Fruit fly (Drosophila melanogaster) whole organism, embryonic: ENCODE measurements around the gene CG11737.

ENCODE experiments used
- ATbp ChIP-seq: fragments of 200-800 bp; sonication (Bioruptor generic); optimal IDR thresholded peaks from 2 replicates; lab custom pipeline; 2017; ENCODE audit warnings: missing biosample characterization, mild to moderate bottlenecking, missing genetic modification characterization, missing genetic modification reagents
- CG10267 ChIP-seq: fragments of 200-800 bp; sonication (Bioruptor generic); optimal IDR thresholded peaks from 2 replicates; lab custom pipeline; 2018; ENCODE audit warnings: missing biosample characterization, mild to moderate bottlenecking, missing genetic modification characterization, moderate library complexity
- CG11560 ChIP-seq: fragments of 200-800 bp; sonication (Bioruptor generic); IDR thresholded peaks from 3 replicates; pipeline ENCODE4 v1.3.6; 2022; ENCODE audit warnings: missing biosample characterization, missing genetic modification characterization
- CG12942 ChIP-seq: fragments of 200-800 bp; sonication (Bioruptor generic); optimal IDR thresholded peaks from 3 replicates; lab custom pipeline; 2016; ENCODE audit warnings: missing biosample characterization, missing genetic modification characterization
- CG13296 ChIP-seq: fragments of 200-800 bp; sonication (Bioruptor generic); optimal IDR thresholded peaks from 3 replicates; lab custom pipeline; 2018; ENCODE audit warnings: missing biosample characterization, mild to moderate bottlenecking, missing genetic modification characterization
- CG1647 ChIP-seq: fragments of 200-800 bp; sonication (Bioruptor generic); optimal IDR thresholded peaks from 3 replicates; lab custom pipeline; 2016; ENCODE audit warnings: missing biosample characterization, missing genetic modification characterization
- CG16813 ChIP-seq: fragments of 200-800 bp; sonication (Bioruptor generic); IDR thresholded peaks from 3 replicates; pipeline ENCODE4 v1.3.6; 2022; ENCODE audit warnings: missing biosample characterization, missing genetic modification characterization; ENCODE audit not compliant: partially characterized antibody
- CG17385 ChIP-seq: fragments of 200-800 bp; sonication (Bioruptor generic); optimal IDR thresholded peaks from 3 replicates; lab custom pipeline; 2018; ENCODE audit warnings: missing biosample characterization, mild to moderate bottlenecking, missing genetic modification characterization
- CG17802 ChIP-seq: fragments of 200-800 bp; sonication (Bioruptor generic); optimal IDR thresholded peaks from 2 replicates; lab custom pipeline; 2018; ENCODE audit warnings: missing biosample characterization, mild to moderate bottlenecking, missing genetic modification characterization, moderate library complexity
- CG17829 ChIP-seq: fragments of 200-800 bp; optimal IDR thresholded peaks from 2 replicates; lab custom pipeline; 2019; ENCODE audit warnings: missing biosample characterization, mild to moderate bottlenecking, missing genetic modification characterization, moderate library complexity
- CG17912 ChIP-seq: fragments of 200-800 bp; sonication (Bioruptor generic); optimal IDR thresholded peaks from 2 replicates; lab custom pipeline; 2018; ENCODE audit warnings: missing biosample characterization, mild to moderate bottlenecking, missing genetic modification characterization
- CG2199 ChIP-seq: fragments of 200-800 bp; sonication (Bioruptor generic); IDR thresholded peaks from 3 replicates; pipeline ENCODE4 v1.3.6; 2022; ENCODE audit warnings: missing biosample characterization, missing genetic modification characterization
- CG3163 ChIP-seq: fragments of 200-800 bp; sonication (Bioruptor generic); optimal IDR thresholded peaks from 3 replicates; lab custom pipeline; 2016; ENCODE audit warnings: missing biosample characterization, missing genetic modification characterization
- CG3847 ChIP-seq: fragments of 200-800 bp; sonication (Bioruptor generic); IDR thresholded peaks from 2 replicates; pipeline ENCODE4 v1.3.6; 2022; ENCODE audit warnings: missing biosample characterization, missing genetic modification characterization
- CG4707 ChIP-seq: fragments of 200-800 bp; sonication (Bioruptor generic); optimal IDR thresholded peaks from 2 replicates; lab custom pipeline; 2018; ENCODE audit warnings: missing biosample characterization, mild to moderate bottlenecking, missing genetic modification characterization, moderate library complexity
- CG7271 ChIP-seq: fragments of 200-800 bp; sonication (Bioruptor generic); optimal IDR thresholded peaks from 2 replicates; lab custom pipeline; 2018; ENCODE audit warnings: missing biosample characterization, mild to moderate bottlenecking, missing genetic modification characterization, moderate library complexity
- CG9609 ChIP-seq: fragments of 200-800 bp; sonication (Bioruptor generic); optimal IDR thresholded peaks from 3 replicates; lab custom pipeline; 2016; ENCODE audit warnings: missing biosample characterization, missing genetic modification characterization
- Dll ChIP-seq: fragments of 200-800 bp; sonication (Bioruptor generic); IDR thresholded peaks from 4 replicates; pipeline ENCODE4 v1.3.6; 2022; ENCODE audit warnings: missing biosample characterization, missing genetic modification characterization; ENCODE audit not compliant: partially characterized antibody
- Fer1 ChIP-seq: fragments of 200-800 bp; sonication (Bioruptor generic); optimal IDR thresholded peaks from 2 replicates; lab custom pipeline; 2017; ENCODE audit warnings: missing biosample characterization, mild to moderate bottlenecking, missing genetic modification characterization
- Gug ChIP-seq: fragments of 200-800 bp; sonication (Bioruptor generic); IDR thresholded peaks from 4 replicates; pipeline ENCODE4 v1.3.6; 2022; ENCODE audit warnings: missing biosample characterization, missing genetic modification characterization
- HLH3B ChIP-seq: fragments of 200-800 bp; sonication (Bioruptor generic); IDR thresholded peaks from 2 replicates; pipeline ENCODE4 v1.3.6; 2022; ENCODE audit warnings: missing biosample characterization, missing genetic modification characterization
- Hr51 ChIP-seq, 2 experiments: fragments of 200-800 bp; sonication (Bioruptor generic); optimal IDR thresholded peaks; 2 replicates in 1 of 2; 3 replicates in 1 of 2; lab custom pipeline; 2016 to 2018; ENCODE audit warnings: missing biosample characterization in 2 of 2, missing genetic modification characterization in 2 of 2, mild to moderate bottlenecking in 1 of 2, moderate library complexity in 1 of 2
- Hsf ChIP-seq: fragments of 200-800 bp; sonication (Bioruptor generic); optimal IDR thresholded peaks from 3 replicates; lab custom pipeline; 2016; ENCODE audit warnings: missing biosample characterization, missing genetic modification characterization
- Max ChIP-seq: fragments of 200-800 bp; sonication (Bioruptor generic); optimal IDR thresholded peaks from 2 replicates; lab custom pipeline; 2016; ENCODE audit warnings: missing biosample characterization, mild to moderate bottlenecking, missing genetic modification characterization
- Sin3A ChIP-seq: fragments of >200 bp; optimal IDR thresholded peaks from 2 replicates; lab custom pipeline; 2018
- Ssrp ChIP-seq: fragments of 200-800 bp; sonication (Bioruptor generic); optimal IDR thresholded peaks from 2 replicates; lab custom pipeline; 2018; ENCODE audit warnings: missing biosample characterization, mild to moderate bottlenecking, missing genetic modification characterization, moderate library complexity
- Stat92E ChIP-seq, 3 experiments: fragments of >200 bp in 2 of 3; fragments of 200-800 bp in 1 of 3; sonication (Bioruptor generic) in 1 of 3; optimal IDR thresholded peaks; 2 replicates each; lab custom pipeline; 2017 to 2019; ENCODE audit warnings: missing biosample characterization in 3 of 3, missing genetic modification characterization in 3 of 3, mild to moderate bottlenecking in 1 of 3, moderate library complexity in 1 of 3
- Tbp ChIP-seq: fragments of >200 bp; optimal IDR thresholded peaks from 2 replicates; lab custom pipeline; 2018; ENCODE audit warnings: missing biosample characterization, missing genetic modification characterization
- Xbp1 ChIP-seq: fragments of 200-800 bp; sonication (Bioruptor generic); optimal IDR thresholded peaks from 3 replicates; lab custom pipeline; 2016; ENCODE audit warnings: missing biosample characterization, mild to moderate bottlenecking, missing genetic modification characterization
- ara ChIP-seq: fragments of 200-800 bp; sonication (Bioruptor generic); IDR thresholded peaks from 2 replicates; pipeline ENCODE4 v1.3.6; 2022; ENCODE audit warnings: missing biosample characterization, missing genetic modification characterization
- az2 ChIP-seq: fragments of 200-800 bp; sonication (Bioruptor generic); optimal IDR thresholded peaks from 3 replicates; lab custom pipeline; 2016; ENCODE audit warnings: missing biosample characterization, missing genetic modification characterization
- crol ChIP-seq: fragments of 200-800 bp; sonication (Bioruptor generic); IDR thresholded peaks from 2 replicates; pipeline ENCODE4 v1.3.6; 2022; ENCODE audit warnings: missing biosample characterization, missing genetic modification characterization
- crp ChIP-seq, 2 experiments: fragments of 200-800 bp; sonication (Bioruptor generic); optimal IDR thresholded peaks; 2 replicates in 1 of 2; 3 replicates in 1 of 2; lab custom pipeline; 2017; ENCODE audit warnings: missing biosample characterization in 2 of 2, missing genetic modification characterization in 2 of 2, mild to moderate bottlenecking in 1 of 2, moderate library complexity in 1 of 2
- ind ChIP-seq: fragments of 200-800 bp; sonication (Bioruptor generic); optimal IDR thresholded peaks from 3 replicates; lab custom pipeline; 2016; ENCODE audit warnings: missing biosample characterization, missing genetic modification characterization
- jumu ChIP-seq: fragments of 200-800 bp; sonication (Bioruptor generic); optimal IDR thresholded peaks from 3 replicates; lab custom pipeline; 2016; ENCODE audit warnings: missing biosample characterization, missing genetic modification characterization
- knrl ChIP-seq: fragments of 200-800 bp; sonication (Bioruptor generic); IDR thresholded peaks from 3 replicates; pipeline ENCODE4 v1.3.6; 2022; ENCODE audit warnings: missing biosample characterization, missing genetic modification characterization; ENCODE audit not compliant: partially characterized antibody
- lola ChIP-seq, 3 experiments: fragments of >200 bp in 2 of 3; fragments of 200-800 bp in 1 of 3; sonication (Bioruptor generic) in 1 of 3; optimal IDR thresholded peaks; 2 replicates each; lab custom pipeline; 2017 to 2019; ENCODE audit warnings: missing biosample characterization in 3 of 3, missing genetic modification characterization in 3 of 3, mild to moderate bottlenecking in 1 of 3, moderate library complexity in 1 of 3
- nmo ChIP-seq: fragments of 200-800 bp; sonication (Bioruptor generic); optimal IDR thresholded peaks from 2 replicates; lab custom pipeline; 2018; ENCODE audit warnings: missing biosample characterization, mild to moderate bottlenecking, missing genetic modification characterization, moderate library complexity
- odd ChIP-seq: fragments of 200-800 bp; sonication (Bioruptor generic); optimal IDR thresholded peaks from 2 replicates; lab custom pipeline; 2017; ENCODE audit warnings: missing biosample characterization, mild to moderate bottlenecking, missing genetic modification characterization
- pnt ChIP-seq: fragments of 200-800 bp; sonication (Bioruptor generic); optimal IDR thresholded peaks from 3 replicates; lab custom pipeline; 2016; ENCODE audit warnings: missing biosample characterization, missing genetic modification characterization
- pros ChIP-seq: fragments of 200-800 bp; sonication (Bioruptor generic); optimal IDR thresholded peaks from 3 replicates; lab custom pipeline; 2019; ENCODE audit warnings: missing biosample characterization, mild to moderate bottlenecking, missing genetic modification characterization, moderate library complexity
- ranshi ChIP-seq: fragments of 200-800 bp; sonication (Bioruptor generic); IDR thresholded peaks from 2 replicates; pipeline ENCODE4 v1.3.6; 2022; ENCODE audit warnings: missing biosample characterization, missing genetic modification characterization
- ro ChIP-seq: fragments of 200-800 bp; sonication (Bioruptor generic); IDR thresholded peaks from 2 replicates; pipeline ENCODE4 v1.3.6; 2022; ENCODE audit warnings: missing biosample characterization, missing genetic modification characterization
- row ChIP-seq: fragments of 200-800 bp; sonication (Bioruptor generic); IDR thresholded peaks from 3 replicates; pipeline ENCODE4 v1.3.6; 2022; ENCODE audit warnings: missing biosample characterization, missing genetic modification characterization
- sens-2 ChIP-seq: fragments of 200-800 bp; sonication (Bioruptor generic); IDR thresholded peaks from 2 replicates; pipeline ENCODE4 v1.3.6; 2022; ENCODE audit warnings: missing biosample characterization, missing genetic modification characterization
- shn ChIP-seq: fragments of 200-800 bp; sonication (Bioruptor generic); optimal IDR thresholded peaks from 3 replicates; lab custom pipeline; 2016; ENCODE audit warnings: missing biosample characterization, missing genetic modification characterization
- sisA ChIP-seq: fragments of 200-800 bp; sonication (Bioruptor generic); IDR thresholded peaks from 2 replicates; pipeline ENCODE4 v1.3.6; 2022; ENCODE audit warnings: missing biosample characterization, missing genetic modification characterization
- tio ChIP-seq: fragments of 200-800 bp; sonication (Bioruptor generic); optimal IDR thresholded peaks from 2 replicates; lab custom pipeline; 2017; ENCODE audit warnings: missing biosample characterization, missing genetic modification characterization, inconsistent platforms
- wdn ChIP-seq: fragments of 200-800 bp; sonication (Bioruptor generic); IDR thresholded peaks from 2 replicates; pipeline ENCODE4 v1.3.6; 2022; ENCODE audit warnings: missing biosample characterization, missing genetic modification characterization
- z ChIP-seq: fragments of 200-800 bp; sonication (Bioruptor generic); IDR thresholded peaks from 3 replicates; pipeline ENCODE4 v1.3.6; 2022; ENCODE audit warnings: missing biosample characterization, missing genetic modification characterization

The CG11737 gene

DNA sequence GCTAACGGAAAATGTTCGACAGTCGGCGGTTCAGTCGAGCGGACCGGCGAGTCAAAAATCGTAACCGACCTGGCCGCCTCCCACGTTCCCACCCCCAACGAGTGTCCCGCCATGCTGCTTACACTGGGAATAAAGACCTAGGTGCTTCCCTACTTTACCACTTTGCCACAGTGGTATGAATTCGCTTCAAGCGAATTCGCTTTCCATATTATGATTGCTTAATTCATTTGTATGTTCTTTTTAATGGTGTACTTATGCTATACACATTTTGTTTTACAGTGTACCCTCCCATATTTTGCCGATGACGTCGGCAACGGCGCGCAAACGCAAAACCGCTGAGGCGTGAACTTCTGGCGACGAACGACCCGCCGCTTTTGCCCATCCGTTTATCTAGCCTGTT, 34.8 kb upstream of the CG11737 start (continued):
- TF ChIP-seq CG17385, result peak; percentile 59
- TF ChIP-seq sisA (GFP tag; lab: Robert Waterston, UW), result peak; percentile 81
- no peak for TF ChIP-seq lola (GFP tag; optimal IDR thresholded peaks at IDR 0.05; lab: Kevin White, UChicago)
- TF ChIP-seq CG12942 (GFP tag; lab: Kevin White, UChicago), result peak; percentile 30
- peak; percentile 52 for TF ChIP-seq CG1647 (GFP tag; lab: Kevin White, UChicago)
- TF ChIP-seq CG17802 (tag; lab: Kevin White, UChicago), result peak; percentile 52
- TF ChIP-seq shn (GFP tag; lab: Kevin White, UChicago), result peak; percentile 55
- TF ChIP-seq Ssrp, result no peak
- peak; percentile 63 for TF ChIP-seq CG9609 (GFP tag; lab: Kevin White, UChicago)
- no peak for TF ChIP-seq z (GFP tag; lab: Robert Waterston, UW)
- TF ChIP-seq odd, result peak; percentile 9
- TF ChIP-seq sens-2 (GFP tag; lab: Robert Waterston, UW), result peak; percentile 51; the same call in 1 of the 2 replicates
- peak; percentile 56 for TF ChIP-seq nmo
- TF ChIP-seq row (GFP tag; lab: Robert Waterston, UW), result peak; percentile 79
- no peak for TF ChIP-seq Stat92E (GFP tag; optimal IDR thresholded peaks at IDR 0.05; lab: Kevin White, UChicago)
- TF ChIP-seq Xbp1 (GFP tag; lab: Kevin White, UChicago), result peak; percentile 65
- TF ChIP-seq CG17912, result no peak
- peak; percentile 69 for TF ChIP-seq CG3847 (GFP tag; lab: Robert Waterston, UW)
- no peak for TF ChIP-seq Dll (GFP tag; lab: Robert Waterston, UW)
- peak; percentile 54 for TF ChIP-seq Hsf
- TF ChIP-seq CG16813, result no peak
- peak; percentile 11 for TF ChIP-seq Max (GFP tag; lab: Kevin White, UChicago)
- TF ChIP-seq HLH3B (GFP tag; lab: Robert Waterston, UW), result peak; percentile 84; the same call in 1 of the 2 replicates
- TF ChIP-seq pnt (GFP tag; lab: Kevin White, UChicago), result peak; percentile 80
- peak; percentile 78 for TF ChIP-seq Gug
- TF ChIP-seq CG17829 (tag; lab: Kevin White, UChicago), result no peak
- TF ChIP-seq ind (GFP tag; lab: Kevin White, UChicago), result peak; percentile 77
- TF ChIP-seq pros (GFP tag; lab: Kevin White, UChicago), result no peak
- 0 out of 2 replicates have a peak, but pooled peaks have one; percentile 34 for TF ChIP-seq ro (GFP tag; lab: Robert Waterston, UW)
- 0 out of 3 replicates have a peak, but pooled peaks have one; percentile 45 for TF ChIP-seq CG2199 (GFP tag; lab: Robert Waterston, UW)
- TF ChIP-seq Sin3A (lab: Kevin White, UChicago), result no peak
- TF ChIP-seq ranshi (GFP tag; lab: Robert Waterston, UW), result peak; percentile 74
- TF ChIP-seq ATbp, result peak; percentile 78
- TF ChIP-seq jumu (GFP tag; lab: Kevin White, UChicago), result peak; percentile 71
- no peak for TF ChIP-seq Fer1 (GFP tag; lab: Kevin White, UChicago)
- TF ChIP-seq Tbp (GFP tag; lab: Kevin White, UChicago), result no peak
- TF ChIP-seq wdn, result peak; percentile 61
- peak; percentile 37 to 74 for TF ChIP-seq Hr51 (GFP tag; optimal IDR thresholded peaks at IDR 0.05; lab: Kevin White, UChicago)
- 0 out of 3 replicates have a peak, but pooled peaks have one; percentile 42 for TF ChIP-seq CG11560
- TF ChIP-seq ara (GFP tag; lab: Robert Waterston, UW), result peak; percentile 73
- TF ChIP-seq CG10267 (tag; lab: Kevin White, UChicago), result no peak
- TF ChIP-seq CG3163, result no peak
- TF ChIP-seq crol, result 0 out of 2 replicates have a peak, but pooled peaks have one; percentile 23
- peak; percentile 27 for TF ChIP-seq CG4707 (GFP tag; lab: Kevin White, UChicago)
- no peak for TF ChIP-seq crp (GFP tag; optimal IDR thresholded peaks at IDR 0.05; lab: Kevin White, UChicago)
- TF ChIP-seq tio, result peak; percentile 20
- peak; percentile 65 for TF ChIP-seq CG13296 (GFP tag; lab: Kevin White, UChicago)
- TF ChIP-seq az2 (GFP tag; lab: Kevin White, UChicago), result peak; percentile 61
- TF ChIP-seq CG7271 (tag; lab: Kevin White, UChicago), result no peak
- no peak for TF ChIP-seq knrl (GFP tag; lab: Robert Waterston, UW)
